Fruit fly (Drosophila melanogaster): Measurements from ENCODE around the gene S.

The S gene

DNA sequence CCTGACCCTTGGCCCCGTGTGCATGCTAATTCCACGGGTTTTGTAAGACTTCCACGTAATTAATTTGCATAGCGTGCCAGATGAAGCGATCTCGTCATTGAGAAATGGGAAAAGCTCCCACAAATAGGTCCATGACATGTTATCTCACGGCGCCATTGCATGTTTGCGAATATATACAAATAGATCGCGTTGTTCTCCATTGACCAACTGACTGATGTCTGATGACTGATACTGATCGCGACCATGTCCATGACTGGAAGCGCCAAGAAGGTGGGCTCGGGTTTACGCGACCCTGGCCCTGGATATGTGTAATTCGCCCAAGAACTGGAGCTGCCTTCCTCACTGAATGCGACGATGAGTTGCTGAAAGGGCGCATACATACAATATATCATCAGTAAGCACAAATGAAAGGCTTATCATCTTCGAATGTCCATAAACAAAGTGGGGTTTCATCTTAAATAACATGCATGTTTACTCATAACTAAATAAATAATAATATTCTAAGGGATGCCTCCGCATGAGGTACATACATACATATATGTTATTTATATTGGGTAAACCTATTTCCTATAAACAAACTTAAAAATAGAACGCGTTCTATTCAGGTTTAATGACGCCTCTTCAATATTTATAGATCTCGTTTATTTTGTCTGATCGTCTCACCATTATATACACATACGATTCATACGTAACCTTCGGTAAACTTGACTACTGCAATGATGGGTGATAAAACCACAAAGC lies 45.6 kb upstream of the S start (continued):
- no peak for TF ChIP-seq vfl (GFP tag; optimal IDR thresholded peaks at IDR 0.05)
- no peak for TF ChIP-seq HLHmδ (GFP tag; optimal IDR thresholded peaks at IDR 0.05)
- no peak for TF ChIP-seq Dll (GFP tag; IDR thresholded peaks at IDR 0.05; ENCODE audit: partially characterized antibody)
- TF ChIP-seq dm (GFP tag; optimal IDR thresholded peaks at IDR 0.05), result no peak
- no peak for TF ChIP-seq NK7.1 (GFP tag; optimal IDR thresholded peaks at IDR 0.05)
- TF ChIP-seq Doc2 (GFP tag; IDR thresholded peaks at IDR 0.05), result no peak
- TF ChIP-seq CG2120 (GFP tag; optimal IDR thresholded peaks at IDR 0.05), result no peak
- peak; percentile 45 for TF ChIP-seq Vsx1 (GFP tag; optimal IDR thresholded peaks at IDR 0.05)
- TF ChIP-seq CG7839 (tag; optimal IDR thresholded peaks at IDR 0.05), result peak; percentile 37
- no peak for TF ChIP-seq CG8765 (GFP tag; IDR thresholded peaks at IDR 0.05)
- no peak for TF ChIP-seq CG12071 (GFP tag; optimal IDR thresholded peaks at IDR 0.05)
- TF ChIP-seq pzg (GFP tag; optimal IDR thresholded peaks at IDR 0.05), result no peak
- no peak for TF ChIP-seq prd (optimal IDR thresholded peaks at IDR 0.05)
- TF ChIP-seq prd (GFP tag; IDR thresholded peaks at IDR 0.05), result no peak
- TF ChIP-seq ac (GFP tag; optimal IDR thresholded peaks at IDR 0.05), result peak; percentile 49
- TF ChIP-seq CHES-1-like (GFP tag; optimal IDR thresholded peaks at IDR 0.05), result no peak
- TF ChIP-seq Poxn (GFP tag; IDR thresholded peaks at IDR 0.05), result no peak
- TF ChIP-seq sr (GFP tag; IDR thresholded peaks at IDR 0.05), result no peak
- no peak for TF ChIP-seq HLH4C (GFP tag; IDR thresholded peaks at IDR 0.05; ENCODE audit: partially characterized antibody)
- no peak for TF ChIP-seq CG4854 (GFP tag; optimal IDR thresholded peaks at IDR 0.05)
- TF ChIP-seq H15 (GFP tag; IDR thresholded peaks at IDR 0.05), result no peak
- TF ChIP-seq CG18262 (tag; optimal IDR thresholded peaks at IDR 0.05), result peak; percentile 68
- TF ChIP-seq lola (GFP tag; optimal IDR thresholded peaks at IDR 0.05), result peak in 1 of 3 experiments; percentile 74
- TF ChIP-seq Deaf1 (tag; optimal IDR thresholded peaks at IDR 0.05), result no peak
- peak; percentile 74 for TF ChIP-seq CG9727 (GFP tag; optimal IDR thresholded peaks at IDR 0.05)
- TF ChIP-seq vvl (GFP tag; IDR thresholded peaks at IDR 0.05), result peak; percentile 15; the same call in 1 of the 2 replicates
- TF ChIP-seq grn (GFP tag; optimal IDR thresholded peaks at IDR 0.05), result peak; percentile 51
- TF ChIP-seq Gug (GFP tag; IDR thresholded peaks at IDR 0.05), result no peak
- no peak for TF ChIP-seq slou (GFP tag; optimal IDR thresholded peaks at IDR 0.05)
- TF ChIP-seq CG4360 (GFP tag; IDR thresholded peaks at IDR 0.05), result peak; percentile 21; the same call in 1 of the 2 replicates
- no peak for TF ChIP-seq pita (GFP tag; optimal IDR thresholded peaks at IDR 0.05)
- TF ChIP-seq ato (GFP tag; IDR thresholded peaks at IDR 0.05; ENCODE audit: partially characterized antibody), result no peak
- TF ChIP-seq CG4424 (GFP tag; optimal IDR thresholded peaks at IDR 0.05), result peak; percentile 11
- no peak for TF ChIP-seq CG11247 (GFP tag; IDR thresholded peaks at IDR 0.05)
- peak; percentile 30 for TF ChIP-seq Fer3 (tag; optimal IDR thresholded peaks at IDR 0.05)
- TF ChIP-seq hbn (GFP tag; IDR thresholded peaks at IDR 0.05; ENCODE audit: partially characterized antibody), result no peak
- TF ChIP-seq Optix (GFP tag; IDR thresholded peaks at IDR 0.05), result no peak
- peak; percentile 60; the same call in 2 of the 3 replicates for TF ChIP-seq CG17361 (GFP tag; IDR thresholded peaks at IDR 0.05)
- TF ChIP-seq CG6854 (GFP tag; optimal IDR thresholded peaks at IDR 0.05), result no peak
- TF ChIP-seq tup (GFP tag; optimal IDR thresholded peaks at IDR 0.05), result no peak
- TF ChIP-seq Blimp-1 (GFP tag; optimal IDR thresholded peaks at IDR 0.05), result peak; percentile 77
- TF ChIP-seq CG10321 (GFP tag; IDR thresholded peaks at IDR 0.05), result no peak
- TF ChIP-seq CG6813 (GFP tag; optimal IDR thresholded peaks at IDR 0.05), result peak; percentile 74
- no peak for TF ChIP-seq Taf1 (GFP tag; IDR thresholded peaks at IDR 0.05)
- TF ChIP-seq sim (GFP tag; IDR thresholded peaks at IDR 0.05), result no peak
- TF ChIP-seq zfh2 (GFP tag; optimal IDR thresholded peaks at IDR 0.05), result no peak
- no peak for TF ChIP-seq mld (GFP tag; IDR thresholded peaks at IDR 0.05; ENCODE audit: partially characterized antibody)
- no peak for TF ChIP-seq mirr (GFP tag; optimal IDR thresholded peaks at IDR 0.05)
- TF ChIP-seq CG8388 (GFP tag; optimal IDR thresholded peaks at IDR 0.05), result peak; percentile 43
- TF ChIP-seq Sox102F (GFP tag; optimal IDR thresholded peaks at IDR 0.05), result peak; percentile 70
